Worm (Caenorhabditis elegans) whole organism, L4/young adult: ENCODE results near the gene Y60A9A.1.

Source experiments
- W03F9.2 ChIP-seq: fragments of 150-350 bp; optimal IDR thresholded peaks from 2 replicates; lab custom pipeline; 2014; ENCODE audit warnings: missing biosample characterization, missing genetic modification characterization
- dao-5 ChIP-seq: sonication (generic microtip); optimal IDR thresholded peaks from 2 replicates; lab custom pipeline; 2016; ENCODE audit warnings: missing genotype, missing genetic modification characterization, moderate library complexity, missing compliant biosample characterization
- him-1 ChIP-seq: sonication (generic microtip); optimal IDR thresholded peaks from 2 replicates; lab custom pipeline; 2016; ENCODE audit warnings: missing genotype, missing genetic modification reagents, missing genetic modification characterization, missing compliant biosample characterization

The Y60A9A.1 gene

ce11 chrX:14356683-14357287 is 20.3 kb downstream of the Y60A9A.1 start:
- TF ChIP-seq W03F9.2 (tag; lab: Kevin White, UChicago) (no peak), him-1 (tag; lab: Kevin White, UChicago) (peak; percentile 1)

- no peak for TF ChIP-seq W03F9.2 (tag; lab: Kevin White, UChicago)
- TF ChIP-seq him-1 (tag; lab: Kevin White, UChicago) = no peak
- no peak for TF ChIP-seq dao-5
These were observed 22.0 kb downstream of the Y60A9A.1 start for ce11 chrX:14355034-14355433.

- TF ChIP-seq W03F9.2 (tag; lab: Kevin White, UChicago) (no peak), dao-5 (no peak), him-1 (tag; lab: Kevin White, UChicago) (no peak)
These were observed 27.3 kb downstream of the Y60A9A.1 start, which contains the start of gene wdr-5.2 for ce11 chrX:14349690-14350168. TSS of gene wdr-5.2 (plus strand) at chrX:14350118.

- no peak for TF ChIP-seq him-1 (tag; lab: Kevin White, UChicago)
- TF ChIP-seq dao-5 = no peak
- no peak for TF ChIP-seq W03F9.2 (tag; lab: Kevin White, UChicago)
These were observed 29.5 kb downstream of the Y60A9A.1 start, which contains the start of gene K04G11.3 for ce11 chrX:14347573-14347972. TSS of gene K04G11.3 (minus strand) at chrX:14347673.

ce11 chrX:14340381-14340780 is 36.7 kb downstream of the Y60A9A.1 start, which contains the start of gene sel-7:
TSS of gene sel-7 (minus strand) at chrX:14340481.
- no peak for TF ChIP-seq W03F9.2 (tag; lab: Kevin White, UChicago)
- TF ChIP-seq dao-5 = no peak
- no peak for TF ChIP-seq him-1 (tag; lab: Kevin White, UChicago)

- TF ChIP-seq him-1 (tag; lab: Kevin White, UChicago) = no peak
- TF ChIP-seq W03F9.2 (tag; lab: Kevin White, UChicago) = no peak
These were observed 37.3 kb downstream of the Y60A9A.1 start for ce11 chrX:14339723-14340122.

- TF ChIP-seq dao-5 (no peak), him-1 (tag; lab: Kevin White, UChicago) (no peak), W03F9.2 (tag; lab: Kevin White, UChicago) (no peak)
These were observed 38.2 kb downstream of the Y60A9A.1 start for ce11 chrX:14338896-14339295.

- TF ChIP-seq W03F9.2 (tag; lab: Kevin White, UChicago) = no peak
- no peak for TF ChIP-seq him-1 (tag; lab: Kevin White, UChicago)
- no peak for TF ChIP-seq dao-5
These were observed 41.4 kb downstream of the Y60A9A.1 start for ce11 chrX:14335621-14336020.

- TF ChIP-seq dao-5 (no peak), him-1 (tag; lab: Kevin White, UChicago) (no peak), W03F9.2 (tag; lab: Kevin White, UChicago) (no peak)
These were observed 41.8 kb downstream of the Y60A9A.1 start, which contains the start of gene K04G11.1 for ce11 chrX:14335220-14335619. TSS of gene K04G11.1 (plus strand) at chrX:14335520.

- no peak for TF ChIP-seq him-1 (tag; lab: Kevin White, UChicago)
- no peak for TF ChIP-seq W03F9.2 (tag; lab: Kevin White, UChicago)
- TF ChIP-seq dao-5 = no peak
These were observed 42.9 kb downstream of the Y60A9A.1 start for ce11 chrX:14334151-14334550.

- TF ChIP-seq W03F9.2 (tag; lab: Kevin White, UChicago) (no peak), him-1 (tag; lab: Kevin White, UChicago) (no peak), dao-5 (no peak)
These were observed 47.7 kb downstream of the Y60A9A.1 start for ce11 chrX:14329348-14329747.

ce11 chrX:14327398-14327797 is 49.7 kb downstream of the Y60A9A.1 start, which contains the start of gene C11H1.7:
TSS of gene C11H1.7 (plus strand) at chrX:14327409.
- TF ChIP-seq W03F9.2 (tag; lab: Kevin White, UChicago) = no peak
- no peak for TF ChIP-seq dao-5
- no peak for TF ChIP-seq him-1 (tag; lab: Kevin White, UChicago)
